Worm (Caenorhabditis elegans): ENCODE data around the gene F22B5.4.

F22B5.4 gene

DNA sequence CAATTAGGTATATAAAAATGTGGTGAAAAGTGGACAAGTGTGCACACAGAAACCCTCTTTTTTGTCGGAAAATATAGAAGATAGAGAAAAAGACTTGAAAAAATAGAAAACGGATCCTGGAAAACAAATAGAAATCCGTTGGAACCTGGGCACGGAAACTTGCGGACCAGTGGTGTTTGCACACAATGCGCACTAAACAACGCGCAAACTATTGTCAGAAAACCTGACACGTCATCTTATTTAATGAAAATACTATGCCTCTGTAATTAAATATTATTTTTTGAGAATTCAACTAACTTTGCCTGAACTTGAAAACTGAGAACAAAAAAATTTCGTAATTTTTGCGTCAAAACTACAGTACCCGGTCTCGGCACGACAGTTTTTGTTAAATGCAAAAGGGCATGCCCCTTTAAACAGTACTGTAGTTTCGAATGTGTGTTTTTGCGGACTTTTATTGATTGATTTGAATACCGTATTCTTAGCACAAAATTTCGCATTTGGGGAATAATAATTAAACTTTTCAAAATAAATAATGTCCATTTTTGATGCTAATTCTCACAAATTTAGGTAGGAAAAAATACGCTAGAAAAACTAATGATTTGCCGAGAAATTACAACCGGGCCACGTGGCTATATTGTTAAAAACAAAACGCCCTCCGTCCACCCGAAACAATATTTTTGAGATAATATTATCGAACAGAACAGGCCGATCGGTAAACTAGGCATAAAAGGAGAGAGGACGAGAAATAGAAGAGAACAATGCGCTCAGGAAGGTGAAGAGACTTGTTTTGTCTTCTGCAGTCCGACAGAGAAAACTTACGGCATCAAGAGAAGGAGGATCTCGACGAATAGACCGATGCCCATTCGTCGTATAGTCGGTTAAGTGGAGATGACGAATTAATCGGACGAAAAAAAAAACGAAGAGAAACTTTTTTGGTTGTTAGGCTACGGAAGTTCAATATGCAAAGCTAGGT, 20.3 kb upstream of the F22B5.4 start:
- TF ChIP-seq pes-1 (GFP tag; IDR thresholded peaks at IDR 0.05) (no peak), tbx-11 (GFP tag; IDR thresholded peaks at IDR 0.05) (no peak), F13C5.2 (tag; optimal IDR thresholded peaks at IDR 0.05) (no peak), sea-1 (GFP tag; conservative IDR thresholded peaks at IDR 0.05) (no peak), ama-1 (optimal IDR thresholded peaks at IDR 0.05) (no peak), ceh-36 (tag; optimal IDR thresholded peaks at IDR 0.05) (no peak), B0310.2 (tag; optimal IDR thresholded peaks at IDR 0.05) (no peak), scrt-1 (GFP tag; IDR thresholded peaks at IDR 0.05) (no peak), ets-7 (tag; optimal IDR thresholded peaks at IDR 0.05) (no peak), hmg-4 (GFP tag; optimal IDR thresholded peaks at IDR 0.05) (no peak), hnd-1 (tag; optimal IDR thresholded peaks at IDR 0.05) (no peak), hmbx-1 (tag; optimal IDR thresholded peaks at IDR 0.05) (no peak), ceh-13 (GFP tag; optimal IDR thresholded peaks at IDR 0.05) (no peak), aly-1 (tag; optimal IDR thresholded peaks at IDR 0.05) (no peak), tra-4 (tag; optimal IDR thresholded peaks at IDR 0.05) (no peak), tbx-37 (GFP tag; conservative IDR thresholded peaks at IDR 0.05) (no peak), flt-1 (GFP tag; IDR thresholded peaks at IDR 0.05) (no peak)

- TF ChIP-seq tra-4 (tag; optimal IDR thresholded peaks at IDR 0.05) (no peak), F13C5.2 (tag; optimal IDR thresholded peaks at IDR 0.05) (no peak), B0310.2 (tag; optimal IDR thresholded peaks at IDR 0.05) (no peak), hnd-1 (tag; optimal IDR thresholded peaks at IDR 0.05) (no peak), ceh-13 (GFP tag; optimal IDR thresholded peaks at IDR 0.05) (no peak), flt-1 (GFP tag; IDR thresholded peaks at IDR 0.05) (no peak)
Observed at ce11 chrII:8431954-8432353, 17.6 kb upstream of the F22B5.4 start, which contains the start of gene acp-2. Gene acp-2 (minus strand): TSS chrII:8432054.

- TF ChIP-seq scrt-1 (GFP tag; IDR thresholded peaks at IDR 0.05) (no peak), ama-1 (optimal IDR thresholded peaks at IDR 0.05) (no peak), F13C5.2 (tag; optimal IDR thresholded peaks at IDR 0.05) (no peak), pes-1 (GFP tag; IDR thresholded peaks at IDR 0.05) (no peak), hmg-4 (GFP tag; optimal IDR thresholded peaks at IDR 0.05) (no peak), hnd-1 (tag; optimal IDR thresholded peaks at IDR 0.05) (no peak), tbx-37 (GFP tag; conservative IDR thresholded peaks at IDR 0.05) (no peak), B0310.2 (tag; optimal IDR thresholded peaks at IDR 0.05) (no peak), tra-4 (tag; optimal IDR thresholded peaks at IDR 0.05) (no peak), hmbx-1 (tag; optimal IDR thresholded peaks at IDR 0.05) (no peak), ets-7 (tag; optimal IDR thresholded peaks at IDR 0.05) (no peak), flt-1 (GFP tag; IDR thresholded peaks at IDR 0.05) (no peak), ceh-36 (tag; optimal IDR thresholded peaks at IDR 0.05) (no peak), sea-1 (GFP tag; conservative IDR thresholded peaks at IDR 0.05) (no peak), ceh-13 (GFP tag; optimal IDR thresholded peaks at IDR 0.05) (no peak), aly-1 (tag; optimal IDR thresholded peaks at IDR 0.05) (no peak), tbx-11 (GFP tag; IDR thresholded peaks at IDR 0.05) (no peak)
Observed at ce11 chrII:8435005-8435404, 14.5 kb upstream of the F22B5.4 start, which contains the start of gene acp-4. Gene acp-4 (minus strand): TSS chrII:8435105.

DNA sequence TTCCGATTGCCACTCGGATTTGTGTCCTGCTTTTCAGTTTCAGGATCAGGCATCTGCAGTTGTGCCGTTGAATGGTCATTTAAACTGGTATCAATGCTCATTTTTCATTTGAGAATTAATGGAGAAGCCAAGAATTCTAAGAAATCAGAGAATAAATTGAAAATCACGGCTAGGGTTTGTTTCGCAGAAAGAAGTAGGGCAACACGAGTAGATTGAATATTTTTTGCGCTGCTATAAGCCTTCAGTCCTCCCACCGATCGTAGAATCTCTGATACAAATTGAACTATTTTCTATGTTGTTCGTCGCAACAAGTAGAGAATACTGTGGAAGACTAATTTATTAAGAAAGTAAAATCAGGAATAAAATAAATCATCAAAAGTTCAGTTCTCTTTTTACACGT, 12.5 kb upstream of the F22B5.4 start, which contains the start of gene acp-3:
Gene acp-3, minus strand, starts transcription at position 101 of the 400 bp plus-strand sequence.
- TF ChIP-seq ceh-36 (tag; optimal IDR thresholded peaks at IDR 0.05) = no peak

ce11 chrII:8438791-8439287, 10.7 kb upstream of the F22B5.4 start, which contains the start of gene lips-10:
Gene lips-10 (plus strand): TSS chrII:8439168.
- TF ChIP-seq tra-4 (tag; optimal IDR thresholded peaks at IDR 0.05) (no peak), pes-1 (GFP tag; IDR thresholded peaks at IDR 0.05) (no peak), ceh-36 (tag; optimal IDR thresholded peaks at IDR 0.05) (no peak), hmg-4 (GFP tag; optimal IDR thresholded peaks at IDR 0.05) (no peak), sea-1 (GFP tag; conservative IDR thresholded peaks at IDR 0.05) (no peak), B0310.2 (tag; optimal IDR thresholded peaks at IDR 0.05) (no peak), F13C5.2 (tag; optimal IDR thresholded peaks at IDR 0.05) (no peak), aly-1 (tag; optimal IDR thresholded peaks at IDR 0.05) (no peak), ceh-13 (GFP tag; optimal IDR thresholded peaks at IDR 0.05) (no peak), flt-1 (GFP tag; IDR thresholded peaks at IDR 0.05) (no peak), tbx-37 (GFP tag; conservative IDR thresholded peaks at IDR 0.05) (no peak), tbx-11 (GFP tag; IDR thresholded peaks at IDR 0.05) (no peak), ama-1 (optimal IDR thresholded peaks at IDR 0.05) (no peak), ets-7 (tag; optimal IDR thresholded peaks at IDR 0.05) (no peak), scrt-1 (GFP tag; IDR thresholded peaks at IDR 0.05) (no peak), hmbx-1 (tag; optimal IDR thresholded peaks at IDR 0.05) (no peak), hnd-1 (tag; optimal IDR thresholded peaks at IDR 0.05) (no peak)

DNA sequence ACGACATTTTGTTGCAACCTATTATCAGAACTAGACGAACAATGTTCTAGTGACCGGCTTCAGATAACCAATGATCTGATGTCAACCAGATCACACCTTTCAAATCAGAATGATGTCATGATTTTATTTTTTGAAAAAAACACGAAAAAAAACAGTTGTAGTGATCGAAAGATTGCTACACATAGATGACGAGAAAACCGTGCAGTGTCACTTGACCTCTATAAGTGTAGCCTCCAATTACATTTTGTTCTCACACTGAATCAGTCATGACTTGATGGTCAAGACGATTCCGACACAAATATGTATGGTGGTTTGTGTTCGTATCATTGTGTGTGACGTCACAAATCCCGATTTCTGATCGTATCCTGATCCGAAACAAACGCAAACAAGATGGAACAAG, 9.4 kb upstream of the F22B5.4 start:
- TF ChIP-seq aly-1 (tag; optimal IDR thresholded peaks at IDR 0.05) (no peak), ets-7 (tag; optimal IDR thresholded peaks at IDR 0.05) (no peak)

ce11 chrII:8440792-8441191, 8.7 kb upstream of the F22B5.4 start:
- TF ChIP-seq B0310.2 (tag; optimal IDR thresholded peaks at IDR 0.05) = no peak
- no peak for TF ChIP-seq ceh-36 (tag; optimal IDR thresholded peaks at IDR 0.05)
- no peak for TF ChIP-seq sea-1 (GFP tag; conservative IDR thresholded peaks at IDR 0.05)
- TF ChIP-seq flt-1 (GFP tag; IDR thresholded peaks at IDR 0.05) = no peak
- TF ChIP-seq tbx-11 (GFP tag; IDR thresholded peaks at IDR 0.05) = no peak
- no peak for TF ChIP-seq ets-7 (tag; optimal IDR thresholded peaks at IDR 0.05)
- TF ChIP-seq ama-1 (optimal IDR thresholded peaks at IDR 0.05) = no peak
- no peak for TF ChIP-seq hnd-1 (tag; optimal IDR thresholded peaks at IDR 0.05)
- no peak for TF ChIP-seq F13C5.2 (tag; optimal IDR thresholded peaks at IDR 0.05)
- no peak for TF ChIP-seq ceh-13 (GFP tag; optimal IDR thresholded peaks at IDR 0.05)
- no peak for TF ChIP-seq hmbx-1 (tag; optimal IDR thresholded peaks at IDR 0.05)
- no peak for TF ChIP-seq tbx-37 (GFP tag; conservative IDR thresholded peaks at IDR 0.05)
- no peak for TF ChIP-seq tra-4 (tag; optimal IDR thresholded peaks at IDR 0.05)
- TF ChIP-seq scrt-1 (GFP tag; IDR thresholded peaks at IDR 0.05) = no peak
- no peak for TF ChIP-seq aly-1 (tag; optimal IDR thresholded peaks at IDR 0.05)
- no peak for TF ChIP-seq pes-1 (GFP tag; IDR thresholded peaks at IDR 0.05)
- no peak for TF ChIP-seq hmg-4 (GFP tag; optimal IDR thresholded peaks at IDR 0.05)
